Worm (Caenorhabditis elegans): ENCODE measurements around the gene K02E2.6.

K02E2.6 gene

DNA sequence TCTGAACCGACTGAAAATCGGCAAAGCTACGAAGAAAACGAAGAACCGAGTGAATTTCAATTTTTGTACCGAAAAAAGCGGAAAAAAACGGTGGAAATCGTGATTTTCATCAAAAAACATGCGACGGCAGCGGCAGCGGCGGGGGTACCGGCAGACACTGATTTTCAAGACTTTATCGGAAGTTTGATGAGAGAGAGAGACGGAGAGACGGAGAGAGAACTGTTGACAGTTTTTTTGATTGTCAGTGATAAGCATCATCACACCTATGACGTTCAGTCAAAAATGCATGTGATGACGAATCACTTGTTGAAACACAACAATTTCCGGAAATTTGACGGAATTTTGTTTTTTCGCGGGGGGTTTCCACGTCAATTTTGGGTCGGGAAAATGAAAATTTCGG is 33.1 kb downstream of the K02E2.6 start (continued):
- TF ChIP-seq nhr-28 (tag; optimal IDR thresholded peaks at IDR 0.05) (peak; percentile 74), dmd-8 (GFP tag; IDR thresholded peaks at IDR 0.05) (no peak), lim-7 (GFP tag; IDR thresholded peaks at IDR 0.05) (no peak), ztf-11 (tag; optimal IDR thresholded peaks at IDR 0.05) (no peak), aly-2 (tag; optimal IDR thresholded peaks at IDR 0.05) (no peak), F10B5.3 (tag; optimal IDR thresholded peaks at IDR 0.05) (no peak), pqm-1 (tag; optimal IDR thresholded peaks at IDR 0.05) (peak; percentile 47), egl-43 (GFP tag; IDR thresholded peaks at IDR 0.05) (no peak), ztf-7 (tag; optimal IDR thresholded peaks at IDR 0.05) (peak; percentile 54), nhr-11 (tag; optimal IDR thresholded peaks at IDR 0.05) (no peak), ctbp-1 (GFP tag; IDR thresholded peaks at IDR 0.05) (no peak), ces-1 (GFP tag; optimal IDR thresholded peaks at IDR 0.05) (no peak), F26F4.8 (GFP tag; conservative IDR thresholded peaks at IDR 0.05) (no peak), ceh-32 (tag; optimal IDR thresholded peaks at IDR 0.05; ENCODE audit: poor library complexity) (no peak), nhr-77 (tag; optimal IDR thresholded peaks at IDR 0.05) (peak; percentile 42), mes-2 (tag; optimal IDR thresholded peaks at IDR 0.05; ENCODE audit: poor library complexity, severe bottlenecking) (no peak), fos-1 (tag; optimal IDR thresholded peaks at IDR 0.05) (no peak), set-16 (GFP tag; IDR thresholded peaks at IDR 0.05) (peak; percentile 16; the same call in 1 of the 2 replicates), php-3 (GFP tag; IDR thresholded peaks at IDR 0.05) (peak; percentile 65), fkh-10 (GFP tag; optimal IDR thresholded peaks at IDR 0.05) (no peak), sdz-12 (GFP tag; optimal IDR thresholded peaks at IDR 0.05) (no peak), madf-9 (GFP tag; conservative IDR thresholded peaks at IDR 0.05) (no peak), lsy-2 (tag; optimal IDR thresholded peaks at IDR 0.05) (peak in 1 of 2 experiments; percentile 15), aha-1 (tag) (peak; percentile 30), nhr-111 (GFP tag; optimal IDR thresholded peaks at IDR 0.05) (no peak), ama-1 (optimal IDR thresholded peaks at IDR 0.05) (peak; percentile 92), dve-1 (tag; optimal IDR thresholded peaks at IDR 0.05; ENCODE audit: insufficient read depth) (peak; percentile 74), jun-1 (tag; optimal IDR thresholded peaks at IDR 0.05) (no peak), gei-8 (GFP tag; optimal IDR thresholded peaks at IDR 0.05) (no peak)

DNA sequence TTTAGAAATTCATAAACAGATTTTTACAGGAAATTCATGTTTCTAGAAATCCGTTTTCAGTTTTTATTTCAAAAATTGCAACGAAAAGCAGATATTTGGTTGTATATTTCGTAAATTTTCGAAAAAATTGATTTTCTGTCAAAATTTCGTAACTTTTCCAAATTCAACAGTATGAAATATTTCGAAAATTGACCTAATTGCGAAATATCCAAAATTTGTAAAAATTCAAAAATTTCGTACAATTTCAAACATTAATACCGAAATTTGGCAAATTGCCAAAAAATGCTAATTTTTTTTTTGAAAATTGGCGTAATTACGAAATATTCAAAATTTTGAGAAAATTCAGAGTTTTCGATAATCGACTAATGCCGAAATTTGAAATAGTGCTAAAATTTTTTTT is 33.6 kb downstream of the K02E2.6 start:
- TF ChIP-seq unc-62 (GFP tag; optimal IDR thresholded peaks at IDR 0.05 in 1 of 2) (peak in 1 of 2 experiments; percentile 64), unc-62 (tag; optimal IDR thresholded peaks at IDR 0.05) (no peak), arid-1 (GFP tag; conservative IDR thresholded peaks at IDR 0.05) (no peak), mxl-3 (GFP tag; optimal IDR thresholded peaks at IDR 0.05) (no peak), F37D6.2 (tag; optimal IDR thresholded peaks at IDR 0.05) (no peak), nhr-77 (tag; optimal IDR thresholded peaks at IDR 0.05) (no peak)

DNA sequence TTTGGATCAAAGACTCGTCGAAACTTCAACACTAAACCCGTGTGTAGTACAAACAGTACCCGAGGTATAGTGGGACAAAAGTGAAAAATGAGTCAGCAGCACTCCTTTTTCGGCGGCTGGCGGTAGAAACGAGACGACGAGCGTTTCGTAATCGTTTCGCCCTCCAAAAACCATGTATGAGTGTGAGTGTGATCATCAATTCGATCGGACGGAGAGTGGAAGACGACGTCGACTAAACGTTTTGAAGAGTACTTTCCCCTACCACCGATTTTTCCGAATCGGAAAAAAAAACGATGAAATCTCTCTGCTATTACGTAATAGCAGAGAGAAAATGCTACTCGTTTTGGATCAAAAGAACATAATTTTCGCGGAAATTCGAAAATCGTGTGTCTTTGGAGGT is 35.1 kb downstream of the K02E2.6 start:
- TF ChIP-seq unc-39 (tag; optimal IDR thresholded peaks at IDR 0.05) (no peak), dve-1 (tag; optimal IDR thresholded peaks at IDR 0.05; ENCODE audit: insufficient read depth) (peak; percentile 11), hlh-11 (tag; optimal IDR thresholded peaks at IDR 0.05) (peak; percentile 9), ama-1 (optimal IDR thresholded peaks at IDR 0.05) (no peak), mxl-3 (GFP tag; optimal IDR thresholded peaks at IDR 0.05) (peak; percentile 39), unc-62 (GFP tag; optimal IDR thresholded peaks at IDR 0.05 in 1 of 2) (peak in 1 of 2 experiments; percentile 73), unc-62 (tag; optimal IDR thresholded peaks at IDR 0.05) (no peak), spr-3 (GFP tag; optimal IDR thresholded peaks at IDR 0.05) (no peak), mep-1 (tag; optimal IDR thresholded peaks at IDR 0.05) (peak; percentile 35), attf-4 (tag; optimal IDR thresholded peaks at IDR 0.05) (no peak), nhr-28 (tag; optimal IDR thresholded peaks at IDR 0.05) (peak; percentile 51), Y75B8A.6 (GFP tag; IDR thresholded peaks at IDR 0.05) (no peak), daf-16 (GFP tag; optimal IDR thresholded peaks at IDR 0.05) (no peak), daf-16 (tag; optimal IDR thresholded peaks at IDR 0.05) (peak; percentile 26), ceh-28 (tag; optimal IDR thresholded peaks at IDR 0.05) (no peak), hlh-30 (tag; optimal IDR thresholded peaks at IDR 0.05; ENCODE audit: insufficient read depth) (peak; percentile 41), ztf-7 (tag; optimal IDR thresholded peaks at IDR 0.05) (no peak), pqm-1 (tag; optimal IDR thresholded peaks at IDR 0.05) (no peak), nhr-25 (tag; optimal IDR thresholded peaks at IDR 0.05; ENCODE audit: borderline replicate concordance, insufficient read depth) (peak; percentile 56), hmg-1.1 (GFP tag; IDR thresholded peaks at IDR 0.05) (0 out of 2 replicates have a peak, but pooled peaks have one; percentile 29)
